Fruit fly (Drosophila melanogaster): Measurements from ENCODE around the gene CG45603.

CG45603 gene

DNA sequence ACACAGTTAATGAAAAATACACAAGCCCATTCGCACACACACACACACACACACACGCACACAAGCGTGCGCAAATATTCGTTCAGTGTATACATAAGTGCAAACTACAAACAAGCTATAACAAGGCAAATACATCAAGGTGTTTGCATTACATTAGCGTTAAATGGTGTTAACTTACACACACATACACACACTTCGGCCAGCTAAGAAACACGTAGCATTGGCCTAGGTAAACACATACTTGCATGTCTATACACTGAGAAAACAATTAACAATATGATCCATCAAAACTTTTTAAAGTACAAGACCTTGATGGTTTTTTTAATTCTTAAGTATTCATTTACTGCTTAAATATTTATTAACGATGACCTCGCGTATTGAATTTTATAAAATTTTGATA is 2.2 kb downstream of the CG45603 start (continued):
- TF ChIP-seq CG15514 (GFP tag; optimal IDR thresholded peaks at IDR 0.05), result no peak
- TF ChIP-seq lola (GFP tag; optimal IDR thresholded peaks at IDR 0.05), result peak in 1 of 3 experiments; percentile 12
- no peak for TF ChIP-seq sim (GFP tag; IDR thresholded peaks at IDR 0.05)
- no peak for TF ChIP-seq CG12391 (tag; optimal IDR thresholded peaks at IDR 0.05)
- TF ChIP-seq CG10959 (GFP tag; IDR thresholded peaks at IDR 0.05), result no peak
- TF ChIP-seq Med (GFP tag), result peak; percentile 66
- no peak for TF ChIP-seq h (optimal IDR thresholded peaks at IDR 0.05)
- no peak for TF ChIP-seq CG13894 (tag; optimal IDR thresholded peaks at IDR 0.05)
- no peak for TF ChIP-seq CG8478 (optimal IDR thresholded peaks at IDR 0.05)
- TF ChIP-seq ato (GFP tag; IDR thresholded peaks at IDR 0.05; ENCODE audit: partially characterized antibody), result no peak
- no peak for TF ChIP-seq da (GFP tag; optimal IDR thresholded peaks at IDR 0.05)
- TF ChIP-seq CG16863 (GFP tag; optimal IDR thresholded peaks at IDR 0.05), result no peak
- no peak for TF ChIP-seq Myb (GFP tag; optimal IDR thresholded peaks at IDR 0.05)
- TF ChIP-seq Chrac-16 (GFP tag; optimal IDR thresholded peaks at IDR 0.05), result no peak
- TF ChIP-seq dmrt11E (tag; optimal IDR thresholded peaks at IDR 0.05), result peak; percentile 19
- TF ChIP-seq phol (tag; optimal IDR thresholded peaks at IDR 0.05), result no peak
- no peak for TF ChIP-seq Oaz (GFP tag; IDR thresholded peaks at IDR 0.05)
- no peak for TF ChIP-seq pan (optimal IDR thresholded peaks at IDR 0.05)
- TF ChIP-seq pan (GFP tag; optimal IDR thresholded peaks at IDR 0.05 in 1 of 2, IDR thresholded peaks at IDR 0.05 in 1 of 2), result no peak
- TF ChIP-seq p53 (GFP tag; optimal IDR thresholded peaks at IDR 0.05), result no peak
- TF ChIP-seq CG9727 (GFP tag; optimal IDR thresholded peaks at IDR 0.05), result peak; percentile 42
- TF ChIP-seq CG11504 (tag; optimal IDR thresholded peaks at IDR 0.05), result no peak
- TF ChIP-seq CG9437 (GFP tag; optimal IDR thresholded peaks at IDR 0.05), result no peak
- no peak for TF ChIP-seq sisA (GFP tag; IDR thresholded peaks at IDR 0.05)
- TF ChIP-seq CG2875 (GFP tag; optimal IDR thresholded peaks at IDR 0.05), result no peak
- TF ChIP-seq org-1 (GFP tag; optimal IDR thresholded peaks at IDR 0.05), result no peak
- no peak for TF ChIP-seq Aef1 (GFP tag; IDR thresholded peaks at IDR 0.05)
- no peak for TF ChIP-seq CG17802 (tag; optimal IDR thresholded peaks at IDR 0.05)
- TF ChIP-seq odd (GFP tag; optimal IDR thresholded peaks at IDR 0.05), result no peak
- TF ChIP-seq luna (GFP tag; optimal IDR thresholded peaks at IDR 0.05), result no peak
- TF ChIP-seq HLH54F (GFP tag; optimal IDR thresholded peaks at IDR 0.05), result no peak
- no peak for TF ChIP-seq CG5953 (GFP tag; IDR thresholded peaks at IDR 0.05)
- no peak for TF ChIP-seq Scr (GFP tag; IDR thresholded peaks at IDR 0.05; ENCODE audit: partially characterized antibody)
- TF ChIP-seq CG1603 (tag; optimal IDR thresholded peaks at IDR 0.05), result peak; percentile 11
- TF ChIP-seq pfk (GFP tag; optimal IDR thresholded peaks at IDR 0.05), result no peak
- no peak for TF ChIP-seq CG33213 (GFP tag; optimal IDR thresholded peaks at IDR 0.05)
- no peak for TF ChIP-seq CG4328 (GFP tag; optimal IDR thresholded peaks at IDR 0.05)
- no peak for TF ChIP-seq Poxn (GFP tag; IDR thresholded peaks at IDR 0.05)
- TF ChIP-seq CG1602 (GFP tag; optimal IDR thresholded peaks at IDR 0.05), result peak; percentile 18
- peak; percentile 76 for TF ChIP-seq CG15696 (tag; optimal IDR thresholded peaks at IDR 0.05)
- TF ChIP-seq CG11398 (GFP tag; optimal IDR thresholded peaks at IDR 0.05), result no peak
- peak; percentile 48 for TF ChIP-seq CG15479 (GFP tag; optimal IDR thresholded peaks at IDR 0.05)
- no peak for TF ChIP-seq Abd-B (GFP tag; optimal IDR thresholded peaks at IDR 0.05)
- TF ChIP-seq CG12104 (GFP tag; optimal IDR thresholded peaks at IDR 0.05), result no peak
- TF ChIP-seq trem (tag; optimal IDR thresholded peaks at IDR 0.05), result no peak
- TF ChIP-seq run (tag; optimal IDR thresholded peaks at IDR 0.05), result no peak
- TF ChIP-seq Fer2 (tag; optimal IDR thresholded peaks at IDR 0.05), result no peak
- TF ChIP-seq CG3065 (GFP tag; optimal IDR thresholded peaks at IDR 0.05), result no peak
- TF ChIP-seq gcm (GFP tag; optimal IDR thresholded peaks at IDR 0.05), result no peak
- TF ChIP-seq CG7271 (tag; optimal IDR thresholded peaks at IDR 0.05), result peak; percentile 65
- TF ChIP-seq Hand (GFP tag; optimal IDR thresholded peaks at IDR 0.05), result no peak
- TF ChIP-seq fd102C (GFP tag; optimal IDR thresholded peaks at IDR 0.05), result peak; percentile 90
